Worm (Caenorhabditis elegans) whole organism, early embryonic: ENCODE results near the gene M01B2.13.

ENCODE experiments used
- ama-1 ChIP-seq: fragments of 150-350 bp; optimal IDR thresholded peaks from 2 replicates; lab custom pipeline; 2014
- ets-7 ChIP-seq: sonication (generic microtip); optimal IDR thresholded peaks from 2 replicates; lab custom pipeline; 2016; ENCODE audit warnings: missing genotype, missing genetic modification characterization, missing compliant biosample characterization
- flt-1 ChIP-seq: fragments of 200-800 bp; sonication (Bioruptor generic); IDR thresholded peaks from 2 replicates; pipeline ENCODE4 v1.3.6; 2022; ENCODE audit warnings: missing genetic modification characterization, missing compliant biosample characterization
- hmg-4 ChIP-seq: fragments of 200-800 bp; sonication (Bioruptor generic); optimal IDR thresholded peaks from 2 replicates; lab custom pipeline; 2018; ENCODE audit warnings: mild to moderate bottlenecking, missing genetic modification characterization, missing compliant biosample characterization
- tra-4 ChIP-seq: sonication (generic microtip); optimal IDR thresholded peaks from 2 replicates; lab custom pipeline; 2017; ENCODE audit warnings: missing genetic modification characterization, missing compliant biosample characterization

ce11 chrV:15240215-15240614 is 25.5 kb downstream of the M01B2.13 start, which contains the start of gene srw-11:
- TF ChIP-seq ama-1 (lab: Kevin White, UChicago) (no peak), hmg-4 (GFP tag; lab: Kevin White, UChicago) (no peak), ets-7 (tag; lab: Kevin White, UChicago) (no peak), flt-1 (no peak), tra-4 (no peak)
